Fruit fly (Drosophila melanogaster) whole organism, embryonic: ENCODE results near the gene Ir93a.
A peak's percentile ranks its signal among the peaks of the same experiment; 100 is the strongest.

Experiments used
- Atf3 ChIP-seq: fragments of 200-800 bp; sonication (Bioruptor generic); optimal IDR thresholded peaks from 3 replicates; lab custom pipeline; 2016; ENCODE audit warnings: missing biosample characterization, missing genetic modification characterization
- CG12219 ChIP-seq: fragments of 200-800 bp; sonication (Bioruptor generic); optimal IDR thresholded peaks from 3 replicates; lab custom pipeline; 2018; ENCODE audit warnings: missing biosample characterization, mild to moderate bottlenecking, missing genetic modification characterization
- CG12769 ChIP-seq: fragments of 200-800 bp; sonication (Bioruptor generic); optimal IDR thresholded peaks from 2 replicates; lab custom pipeline; 2019; ENCODE audit warnings: missing biosample characterization, mild to moderate bottlenecking, missing genetic modification characterization, moderate library complexity
- CG13123 ChIP-seq: fragments of 200-800 bp; sonication (Bioruptor generic); optimal IDR thresholded peaks from 2 replicates; lab custom pipeline; 2016; ENCODE audit warnings: missing biosample characterization, missing genetic modification characterization
- CG13287 ChIP-seq: fragments of 200-800 bp; sonication (Bioruptor generic); IDR thresholded peaks from 2 replicates; pipeline ENCODE4 v1.3.6; 2022; ENCODE audit warnings: missing biosample characterization, missing genetic modification characterization; ENCODE audit not compliant: partially characterized antibody
- CG13775 ChIP-seq: fragments of 200-800 bp; sonication (Bioruptor generic); optimal IDR thresholded peaks from 3 replicates; lab custom pipeline; 2017; ENCODE audit warnings: missing biosample characterization, mild to moderate bottlenecking, missing genetic modification characterization
- CG14050 ChIP-seq: fragments of 200-800 bp; sonication (Bioruptor generic); IDR thresholded peaks from 3 replicates; pipeline ENCODE4 v1.3.6; 2022; ENCODE audit warnings: missing biosample characterization, missing genetic modification characterization
- CG14667 ChIP-seq: fragments of 200-800 bp; sonication (Bioruptor generic); IDR thresholded peaks from 2 replicates; pipeline ENCODE4 v1.3.6; 2022; ENCODE audit warnings: missing biosample characterization, missing genetic modification characterization
- CG14965 ChIP-seq: fragments of 200-800 bp; sonication (Bioruptor generic); optimal IDR thresholded peaks from 2 replicates; lab custom pipeline; 2016; ENCODE audit warnings: missing biosample characterization, missing genetic modification characterization, borderline replicate concordance
- CG18262 ChIP-seq: fragments of 200-800 bp; optimal IDR thresholded peaks from 3 replicates; lab custom pipeline; 2019; ENCODE audit warnings: missing biosample characterization, mild to moderate bottlenecking, missing genetic modification characterization, moderate library complexity
- CG2120 ChIP-seq: fragments of 200-800 bp; sonication (Bioruptor generic); optimal IDR thresholded peaks from 3 replicates; lab custom pipeline; 2016; ENCODE audit warnings: missing biosample characterization, missing genetic modification characterization
- CG2712 ChIP-seq: fragments of 200-800 bp; optimal IDR thresholded peaks from 3 replicates; lab custom pipeline; 2019; ENCODE audit warnings: missing biosample characterization, mild to moderate bottlenecking, missing genetic modification characterization, moderate library complexity
- CG34422 ChIP-seq: fragments of 200-800 bp; sonication (Bioruptor generic); IDR thresholded peaks from 3 replicates; pipeline ENCODE4 v1.3.6; 2022; ENCODE audit warnings: missing biosample characterization, missing genetic modification characterization
- CG3726 ChIP-seq: fragments of 200-800 bp; sonication (Bioruptor generic); IDR thresholded peaks from 3 replicates; pipeline ENCODE4, ENCODE4 v1.3.6; 2022; ENCODE audit warnings: missing biosample characterization, missing genetic modification characterization
- CG4360 ChIP-seq: fragments of 200-800 bp; sonication (Bioruptor generic); IDR thresholded peaks from 2 replicates; pipeline ENCODE4 v1.3.6; 2022; ENCODE audit warnings: missing biosample characterization, missing genetic modification characterization
- CG5245 ChIP-seq: fragments of 200-800 bp; sonication (Bioruptor generic); optimal IDR thresholded peaks from 3 replicates; lab custom pipeline; 2016; ENCODE audit warnings: missing biosample characterization, missing genetic modification characterization
- CG7928 ChIP-seq: fragments of 200-800 bp; sonication (Bioruptor generic); optimal IDR thresholded peaks from 2 replicates; lab custom pipeline; 2017; ENCODE audit warnings: missing biosample characterization, mild to moderate bottlenecking, missing genetic modification characterization
- CG7987 ChIP-seq: fragments of 200-800 bp; sonication (Bioruptor generic); optimal IDR thresholded peaks from 2 replicates; lab custom pipeline; 2018; ENCODE audit warnings: missing biosample characterization, mild to moderate bottlenecking, missing genetic modification characterization, moderate library complexity
- CG8281 ChIP-seq: fragments of 200-800 bp; sonication (Bioruptor generic); optimal IDR thresholded peaks from 2 replicates; lab custom pipeline; 2018; ENCODE audit warnings: missing biosample characterization, mild to moderate bottlenecking, missing genetic modification characterization, moderate library complexity
- CoRest ChIP-seq: fragments of 200-800 bp; sonication (Bioruptor generic); optimal IDR thresholded peaks from 3 replicates; lab custom pipeline; 2018; ENCODE audit warnings: missing biosample characterization, mild to moderate bottlenecking, missing genetic modification characterization, moderate library complexity
- Dll ChIP-seq: fragments of 200-800 bp; sonication (Bioruptor generic); IDR thresholded peaks from 4 replicates; pipeline ENCODE4 v1.3.6; 2022; ENCODE audit warnings: missing biosample characterization, missing genetic modification characterization; ENCODE audit not compliant: partially characterized antibody
- E2f2 ChIP-seq: fragments of 200-800 bp; sonication (Bioruptor generic); IDR thresholded peaks from 2 replicates; pipeline ENCODE4 v1.3.6; 2022; ENCODE audit warnings: missing biosample characterization, missing genetic modification characterization
- Eip74EF ChIP-seq, 2 experiments: fragments of 200-800 bp in 1 of 2; fragments of >200 bp in 1 of 2; sonication (Bioruptor generic) in 1 of 2; optimal IDR thresholded peaks; 2 replicates each; lab custom pipeline; 2017 to 2019; ENCODE audit warnings: missing biosample characterization in 2 of 2, missing genetic modification characterization in 2 of 2, mild to moderate bottlenecking in 1 of 2, moderate library complexity in 1 of 2
- Gug ChIP-seq: fragments of 200-800 bp; sonication (Bioruptor generic); IDR thresholded peaks from 4 replicates; pipeline ENCODE4 v1.3.6; 2022; ENCODE audit warnings: missing biosample characterization, missing genetic modification characterization
- H2.0 ChIP-seq: fragments of 200-800 bp; sonication (Bioruptor generic); IDR thresholded peaks from 2 replicates; pipeline ENCODE4 v1.3.6; 2022; ENCODE audit warnings: missing biosample characterization, missing genetic modification characterization
- Hmr ChIP-seq: fragments of 200-800 bp; sonication (Bioruptor generic); optimal IDR thresholded peaks from 3 replicates; lab custom pipeline; 2017; ENCODE audit warnings: mild to moderate bottlenecking, missing biosample characterization, missing genetic modification reagents, missing genetic modification characterization
- Hmx ChIP-seq: fragments of 200-800 bp; sonication (Bioruptor generic); optimal IDR thresholded peaks from 2 replicates; lab custom pipeline; 2016; ENCODE audit warnings: missing biosample characterization, missing genetic modification characterization
- NC2β ChIP-seq: fragments of 200-800 bp; sonication (Bioruptor generic); optimal IDR thresholded peaks from 2 replicates; lab custom pipeline; 2016; ENCODE audit warnings: missing biosample characterization, missing genetic modification characterization
- Nf-YB ChIP-seq: fragments of 200-800 bp; sonication (Bioruptor generic); optimal IDR thresholded peaks from 3 replicates; lab custom pipeline; 2019; ENCODE audit warnings: missing biosample characterization, mild to moderate bottlenecking, missing genetic modification characterization, moderate library complexity
- Oaz ChIP-seq: fragments of 200-800 bp; sonication (Bioruptor generic); IDR thresholded peaks from 2 replicates; pipeline ENCODE4 v1.3.6; 2022; ENCODE audit warnings: missing biosample characterization, missing genetic modification characterization
- Rx ChIP-seq: fragments of 200-800 bp; sonication (Bioruptor generic); IDR thresholded peaks from 2 replicates; pipeline ENCODE4 v1.3.6; 2022; ENCODE audit warnings: missing biosample characterization, missing genetic modification characterization
- Six4 ChIP-seq: fragments of 200-800 bp; sonication (Bioruptor generic); optimal IDR thresholded peaks from 2 replicates; lab custom pipeline; 2016; ENCODE audit warnings: missing biosample characterization, missing genetic modification characterization
- Spps ChIP-seq: fragments of 200-800 bp; sonication (Bioruptor generic); optimal IDR thresholded peaks from 2 replicates; lab custom pipeline; 2018; ENCODE audit warnings: missing biosample characterization, mild to moderate bottlenecking, missing genetic modification characterization
- YL-1 ChIP-seq: fragments of 200-800 bp; sonication (Bioruptor generic); optimal IDR thresholded peaks from 3 replicates; lab custom pipeline; 2017; ENCODE audit warnings: missing biosample characterization, mild to moderate bottlenecking, missing genetic modification characterization
- ac ChIP-seq: fragments of 200-800 bp; sonication (Bioruptor generic); optimal IDR thresholded peaks from 3 replicates; lab custom pipeline; 2017; ENCODE audit warnings: missing biosample characterization, mild to moderate bottlenecking, missing genetic modification characterization
- chn ChIP-seq: fragments of 200-800 bp; sonication (Bioruptor generic); optimal IDR thresholded peaks from 2 replicates; lab custom pipeline; 2016; ENCODE audit warnings: missing biosample characterization, missing genetic modification characterization
- gro ChIP-seq: fragments of 200-800 bp; sonication (Bioruptor generic); optimal IDR thresholded peaks from 2 replicates; lab custom pipeline; 2016; ENCODE audit warnings: missing biosample characterization, missing genetic modification characterization
- gsb ChIP-seq: fragments of 200-800 bp; sonication (Bioruptor generic); IDR thresholded peaks from 2 replicates; pipeline ENCODE4 v1.3.6; 2022; ENCODE audit warnings: missing biosample characterization, missing genetic modification characterization
- ken ChIP-seq: fragments of 200-800 bp; sonication (Bioruptor generic); IDR thresholded peaks from 3 replicates; pipeline ENCODE4 v1.3.6; 2022; ENCODE audit warnings: missing biosample characterization, missing genetic modification characterization
- onecut ChIP-seq: fragments of 200-800 bp; sonication (Bioruptor generic); IDR thresholded peaks from 2 replicates; pipeline ENCODE4 v1.3.6; 2022; ENCODE audit warnings: missing biosample characterization, missing genetic modification characterization
- pb ChIP-seq: fragments of 200-800 bp; sonication (Bioruptor generic); optimal IDR thresholded peaks from 3 replicates; lab custom pipeline; 2016; ENCODE audit warnings: missing biosample characterization, missing genetic modification characterization
- prd ChIP-seq, 3 experiments: fragments of >200 bp in 2 of 3; fragments of 200-800 bp in 1 of 3; sonication (Bioruptor generic) in 1 of 3; optimal IDR thresholded peaks in 2 of 3; IDR thresholded peaks in 1 of 3; 2 replicates in 2 of 3; 3 replicates in 1 of 3; pipeline versions ENCODE4 v1.3.6 to Lab custom; 2017 to 2022; ENCODE audit warnings: missing biosample characterization in 1 of 3, missing genetic modification characterization in 1 of 3
- repo ChIP-seq: fragments of 200-800 bp; sonication (Bioruptor generic); optimal IDR thresholded peaks from 2 replicates; lab custom pipeline; 2016; ENCODE audit warnings: missing biosample characterization, missing genetic modification characterization
- sc ChIP-seq, 3 experiments: fragments of >200 bp in 2 of 3; fragments of 200-800 bp in 1 of 3; sonication (Bioruptor generic) in 1 of 3; optimal IDR thresholded peaks; 2 replicates in 2 of 3; 3 replicates in 1 of 3; lab custom pipeline; 2017; ENCODE audit warnings: mild to moderate bottlenecking in 1 of 3, missing biosample characterization in 1 of 3, missing genetic modification characterization in 1 of 3, missing genetic modification reagents in 1 of 3
- sisA ChIP-seq: fragments of 200-800 bp; sonication (Bioruptor generic); IDR thresholded peaks from 2 replicates; pipeline ENCODE4 v1.3.6; 2022; ENCODE audit warnings: missing biosample characterization, missing genetic modification characterization
- tgo ChIP-seq: fragments of 200-800 bp; sonication (Bioruptor generic); IDR thresholded peaks from 3 replicates; pipeline ENCODE4 v1.3.6; 2022; ENCODE audit warnings: missing biosample characterization, missing genetic modification characterization
- unpg ChIP-seq: fragments of 200-800 bp; sonication (Bioruptor generic); optimal IDR thresholded peaks from 3 replicates; lab custom pipeline; 2018; ENCODE audit warnings: missing biosample characterization, mild to moderate bottlenecking, missing genetic modification characterization, moderate library complexity
- wor ChIP-seq: fragments of 200-800 bp; sonication (Bioruptor generic); IDR thresholded peaks from 2 replicates; pipeline ENCODE4 v1.3.6; 2022; ENCODE audit warnings: missing biosample characterization, missing genetic modification characterization
- zen2 ChIP-seq: fragments of 200-800 bp; sonication (Bioruptor generic); IDR thresholded peaks from 3 replicates; pipeline ENCODE4 v1.3.6; 2022; ENCODE audit warnings: missing biosample characterization, missing genetic modification characterization; ENCODE audit not compliant: partially characterized antibody

Gene Ir93a

dm6 chr3R:20830153-20830695, 29.5 kb downstream of the Ir93a start, which contains the start of gene Adss (continued):
- no peak for TF ChIP-seq CG5245 (GFP tag; lab: Kevin White, UChicago)
- peak; percentile 40 for TF ChIP-seq CG2712 (tag; lab: Kevin White, UChicago)
- no peak for TF ChIP-seq Nf-YB
- TF ChIP-seq unpg (GFP tag; lab: Kevin White, UChicago), result peak; percentile 30
- peak; percentile 35 for TF ChIP-seq chn (GFP tag; lab: Kevin White, UChicago)
- no peak for TF ChIP-seq CG2120 (GFP tag; lab: Kevin White, UChicago)
- TF ChIP-seq CG13123 (GFP tag; lab: Kevin White, UChicago), result no peak
- no peak for TF ChIP-seq Atf3 (GFP tag; lab: Kevin White, UChicago)
- TF ChIP-seq Rx (GFP tag; lab: Robert Waterston, UW), result no peak
- peak; percentile 29; the same call in 1 of the 3 replicates for TF ChIP-seq CG34422 (GFP tag; lab: Robert Waterston, UW)
- peak; percentile 51 for TF ChIP-seq gro (GFP tag; lab: Kevin White, UChicago)
- no peak for TF ChIP-seq CG8281 (tag; lab: Kevin White, UChicago)
- no peak for TF ChIP-seq wor (GFP tag; lab: Robert Waterston, UW)
- no peak; the same call in 1 of the 2 replicates for TF ChIP-seq E2f2 (GFP tag; lab: Robert Waterston, UW)
- peak; percentile 42 for TF ChIP-seq NC2β (GFP tag; lab: Kevin White, UChicago)
- no peak for TF ChIP-seq CG14667 (GFP tag; lab: Robert Waterston, UW)
- TF ChIP-seq repo (GFP tag; lab: Kevin White, UChicago), result peak; percentile 7
- TF ChIP-seq prd (optimal IDR thresholded peaks at IDR 0.05; lab: Kevin White, UChicago), result no peak
- no peak for TF ChIP-seq prd (GFP tag; IDR thresholded peaks at IDR 0.05; lab: Robert Waterston, UW)
- no peak for TF ChIP-seq CG14965 (GFP tag; lab: Kevin White, UChicago)
- no peak for TF ChIP-seq Hmx
- TF ChIP-seq ac, result no peak
- TF ChIP-seq YL-1 (GFP tag; lab: Kevin White, UChicago), result no peak
- no peak for TF ChIP-seq ken (GFP tag; lab: Robert Waterston, UW)
- TF ChIP-seq CG12219 (GFP tag; lab: Kevin White, UChicago), result no peak
- 0 out of 2 replicates have a peak, but pooled peaks have one; percentile 12 for TF ChIP-seq H2.0 (GFP tag; lab: Robert Waterston, UW)
- TF ChIP-seq CG7928, result no peak
- TF ChIP-seq Dll (GFP tag; lab: Robert Waterston, UW), result no peak
- no peak for TF ChIP-seq CG18262 (tag; lab: Kevin White, UChicago)
- TF ChIP-seq CG12769 (tag; lab: Kevin White, UChicago), result no peak
- no peak for TF ChIP-seq CG14050 (GFP tag; lab: Robert Waterston, UW)
- TF ChIP-seq sc (optimal IDR thresholded peaks at IDR 0.05; lab: Kevin White, UChicago), result no peak
- TF ChIP-seq sc (GFP tag; optimal IDR thresholded peaks at IDR 0.05; lab: Kevin White, UChicago), result peak; percentile 15
- no peak for TF ChIP-seq Six4 (GFP tag; lab: Kevin White, UChicago)
- peak; percentile 7 for TF ChIP-seq CG13775 (GFP tag; lab: Kevin White, UChicago)
- peak; percentile 1 for TF ChIP-seq pb (GFP tag; lab: Kevin White, UChicago)
- no peak for TF ChIP-seq Eip74EF (GFP tag; optimal IDR thresholded peaks at IDR 0.05; lab: Kevin White, UChicago)
- no peak for TF ChIP-seq Spps
- TF ChIP-seq Gug (GFP tag; lab: Robert Waterston, UW), result peak; percentile 35; the same call in 1 of the 4 replicates
- TF ChIP-seq zen2 (GFP tag; lab: Robert Waterston, UW), result no peak
- TF ChIP-seq Oaz (GFP tag; lab: Robert Waterston, UW), result no peak
- peak; percentile 25; the same call in 1 of the 2 replicates for TF ChIP-seq CG4360 (GFP tag; lab: Robert Waterston, UW)
- no peak for TF ChIP-seq tgo (GFP tag; lab: Robert Waterston, UW)
- TF ChIP-seq CG3726 (GFP tag; lab: Robert Waterston, UW), result no peak
- TF ChIP-seq CoRest (tag; lab: Kevin White, UChicago), result no peak
- no peak; the same call in 1 of the 2 replicates for TF ChIP-seq CG13287 (GFP tag; lab: Robert Waterston, UW)
- peak; percentile 59 for TF ChIP-seq CG7987 (GFP tag; lab: Kevin White, UChicago)
- TF ChIP-seq sisA, result no peak
- TF ChIP-seq Hmr (GFP tag; lab: Kevin White, UChicago), result peak; percentile 50
- TF ChIP-seq onecut, result peak; percentile 35; the same call in 1 of the 2 replicates
- no peak for TF ChIP-seq gsb (GFP tag; lab: Robert Waterston, UW)
